Worm (Caenorhabditis elegans): ENCODE results near the gene osm-1.

DNA sequence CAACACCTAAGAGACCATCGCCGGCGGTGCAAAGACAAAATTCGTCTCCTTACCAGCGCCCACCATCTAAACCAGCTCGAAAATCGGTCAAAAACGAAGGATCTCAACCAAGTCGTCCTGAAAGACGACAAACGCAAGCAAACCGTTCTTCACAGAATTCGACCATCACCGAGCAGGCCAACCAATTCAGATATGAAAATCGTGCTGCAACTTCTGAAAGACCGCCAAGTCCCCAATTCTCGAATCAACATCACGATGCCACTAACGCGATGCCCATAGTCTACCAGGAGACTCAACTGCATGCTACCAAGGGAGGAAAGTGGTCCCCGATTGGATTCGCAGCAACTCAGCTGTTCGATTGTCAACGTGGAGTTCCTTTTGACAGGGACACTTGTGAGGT lies 21.0 kb upstream of the osm-1 start, which contains the start of gene T25D1.1:
- TF ChIP-seq syd-9 (tag; optimal IDR thresholded peaks at IDR 0.05) (no peak), pax-1 (tag; optimal IDR thresholded peaks at IDR 0.05) (no peak), rnt-1 (tag; optimal IDR thresholded peaks at IDR 0.05) (no peak), unc-86 (tag; optimal IDR thresholded peaks at IDR 0.05) (no peak)

All from whole organism, late embryonic.